Worm (Caenorhabditis elegans): ENCODE data around the gene K10H10.4.

Gene K10H10.4

DNA sequence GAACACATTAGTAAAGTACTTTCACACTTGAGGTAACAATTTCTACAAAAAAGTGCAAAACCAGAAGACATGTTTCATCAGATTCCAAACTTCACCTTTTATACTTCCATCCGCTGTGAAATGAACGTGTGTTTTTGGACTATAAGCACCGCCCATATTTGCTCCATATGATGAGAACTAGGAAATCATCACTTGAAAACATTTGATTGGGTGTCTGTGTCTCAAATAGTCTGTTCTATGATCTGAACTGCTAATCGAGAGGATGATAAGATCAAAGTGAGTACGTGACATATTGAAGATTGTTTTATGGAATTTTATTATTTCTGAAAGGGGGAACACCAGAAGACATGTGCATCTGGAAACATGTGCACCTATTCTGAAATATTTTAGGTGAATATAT is 4.9 kb upstream of the K10H10.4 start:
- TF ChIP-seq ama-1 (optimal IDR thresholded peaks at IDR 0.05) (no peak), ztf-4 (tag; optimal IDR thresholded peaks at IDR 0.05) (no peak), C34F6.9 (tag; optimal IDR thresholded peaks at IDR 0.05) (no peak), fos-1 (tag; optimal IDR thresholded peaks at IDR 0.05) (peak; percentile 1), nhr-12 (tag; optimal IDR thresholded peaks at IDR 0.05) (no peak), lin-11 (tag; optimal IDR thresholded peaks at IDR 0.05) (no peak), nhr-129 (tag; optimal IDR thresholded peaks at IDR 0.05) (peak; percentile 43), unc-39 (tag; optimal IDR thresholded peaks at IDR 0.05) (no peak), blmp-1 (tag; optimal IDR thresholded peaks at IDR 0.05; ENCODE audit: insufficient read depth) (peak; percentile 54), aly-2 (tag; optimal IDR thresholded peaks at IDR 0.05) (no peak), sma-9 (GFP tag; optimal IDR thresholded peaks at IDR 0.05) (peak; percentile 87), sma-9 (tag; optimal IDR thresholded peaks at IDR 0.05) (no peak), nhr-77 (tag; optimal IDR thresholded peaks at IDR 0.05) (peak; percentile 35), lin-39 (tag; optimal IDR thresholded peaks at IDR 0.05) (no peak), nhr-21 (tag; optimal IDR thresholded peaks at IDR 0.05) (peak; percentile 55), nhr-25 (tag; optimal IDR thresholded peaks at IDR 0.05) (peak; percentile 12), nhr-10 (tag; optimal IDR thresholded peaks at IDR 0.05) (no peak), crh-2 (tag; optimal IDR thresholded peaks at IDR 0.05) (peak; percentile 42), nhr-237 (tag; optimal IDR thresholded peaks at IDR 0.05) (no peak), Y55F3AM.14 (GFP tag; optimal IDR thresholded peaks at IDR 0.05) (no peak), lsy-2 (tag; optimal IDR thresholded peaks at IDR 0.05) (no peak), nhr-6 (tag; optimal IDR thresholded peaks at IDR 0.05) (no peak), unc-55 (GFP tag; optimal IDR thresholded peaks at IDR 0.05) (no peak), sem-4 (tag; optimal IDR thresholded peaks at IDR 0.05) (no peak), gmeb-1 (tag; optimal IDR thresholded peaks at IDR 0.05) (no peak), nhr-23 (tag; optimal IDR thresholded peaks at IDR 0.05) (no peak)

ce11 chrII:14496809-14497208 is 3.4 kb upstream of the K10H10.4 start:
- peak; percentile 81 for TF ChIP-seq snpc-4 (tag; optimal IDR thresholded peaks at IDR 0.05)
- no peak for TF ChIP-seq ceh-82 (tag; optimal IDR thresholded peaks at IDR 0.05)
- TF ChIP-seq lin-13 (GFP tag; optimal IDR thresholded peaks at IDR 0.05), result peak; percentile 76
- TF ChIP-seq lsy-2 (tag; optimal IDR thresholded peaks at IDR 0.05), result peak; percentile 62 to 72
- peak; percentile 46 for TF ChIP-seq lin-11 (tag; optimal IDR thresholded peaks at IDR 0.05)
- peak; percentile 88 for TF ChIP-seq crh-2 (tag; optimal IDR thresholded peaks at IDR 0.05)
- peak in 1 of 2 experiments; percentile 60 for TF ChIP-seq mdl-1 (tag; optimal IDR thresholded peaks at IDR 0.05)
- TF ChIP-seq F13H6.1 (tag; optimal IDR thresholded peaks at IDR 0.05), result peak; percentile 70
- peak; percentile 14 for TF ChIP-seq skn-1 (tag; optimal IDR thresholded peaks at IDR 0.05)
- TF ChIP-seq nhr-11 (tag; optimal IDR thresholded peaks at IDR 0.05), result no peak
- TF ChIP-seq blmp-1 (tag; optimal IDR thresholded peaks at IDR 0.05; ENCODE audit: insufficient read depth), result peak; percentile 54
- TF ChIP-seq Y55F3AM.14 (GFP tag; optimal IDR thresholded peaks at IDR 0.05), result peak; percentile 62
- TF ChIP-seq sma-9 (GFP tag; optimal IDR thresholded peaks at IDR 0.05), result peak; percentile 78
- no peak for TF ChIP-seq sma-9 (tag; optimal IDR thresholded peaks at IDR 0.05)
- TF ChIP-seq ztf-11 (tag; optimal IDR thresholded peaks at IDR 0.05), result no peak
- TF ChIP-seq R02D3.7 (tag; optimal IDR thresholded peaks at IDR 0.05), result no peak
- TF ChIP-seq mab-5 (tag; optimal IDR thresholded peaks at IDR 0.05), result no peak
- peak; percentile 64 for TF ChIP-seq nhr-25 (tag; optimal IDR thresholded peaks at IDR 0.05)
- TF ChIP-seq unc-62 (GFP tag; optimal IDR thresholded peaks at IDR 0.05), result no peak
- no peak for TF ChIP-seq unc-39 (tag; optimal IDR thresholded peaks at IDR 0.05)
- TF ChIP-seq nhr-10 (tag; optimal IDR thresholded peaks at IDR 0.05), result no peak
- TF ChIP-seq elt-1 (tag; optimal IDR thresholded peaks at IDR 0.05), result no peak
- no peak for TF ChIP-seq alr-1 (tag; optimal IDR thresholded peaks at IDR 0.05)
- peak; percentile 66 for TF ChIP-seq unc-55 (GFP tag; optimal IDR thresholded peaks at IDR 0.05)
- peak; percentile 84 for TF ChIP-seq nhr-77 (tag; optimal IDR thresholded peaks at IDR 0.05)
- no peak for TF ChIP-seq nhr-6 (tag; optimal IDR thresholded peaks at IDR 0.05)
- peak; percentile 72 for TF ChIP-seq gmeb-1 (tag; optimal IDR thresholded peaks at IDR 0.05)
- TF ChIP-seq nhr-129 (tag; optimal IDR thresholded peaks at IDR 0.05), result peak; percentile 86
- peak; percentile 65 for TF ChIP-seq ztf-4 (tag; optimal IDR thresholded peaks at IDR 0.05)
- peak; percentile 21 for TF ChIP-seq mbf-1 (tag; optimal IDR thresholded peaks at IDR 0.05)
- no peak for TF ChIP-seq aly-2 (tag; optimal IDR thresholded peaks at IDR 0.05)
- TF ChIP-seq sma-3 (GFP tag; optimal IDR thresholded peaks at IDR 0.05), result peak; percentile 91
- TF ChIP-seq zag-1 (tag; optimal IDR thresholded peaks at IDR 0.05), result no peak
- TF ChIP-seq C34F6.9 (tag; optimal IDR thresholded peaks at IDR 0.05), result peak; percentile 61
- TF ChIP-seq nhr-23 (tag; optimal IDR thresholded peaks at IDR 0.05), result peak; percentile 53
- TF ChIP-seq ceh-16 (tag; optimal IDR thresholded peaks at IDR 0.05), result peak; percentile 72
- TF ChIP-seq egl-27 (tag; optimal IDR thresholded peaks at IDR 0.05), result peak; percentile 54
- TF ChIP-seq elt-3 (tag; optimal IDR thresholded peaks at IDR 0.05), result no peak
- TF ChIP-seq fos-1 (tag; optimal IDR thresholded peaks at IDR 0.05), result peak; percentile 74
- TF ChIP-seq nhr-21 (tag; optimal IDR thresholded peaks at IDR 0.05), result peak; percentile 93

Data from whole organism, L2 larva.